Fruit fly (Drosophila melanogaster) whole organism, embryonic: ENCODE data around the gene Hsp67Ba.

Experiments used
- Aef1 ChIP-seq: fragments of 200-800 bp; sonication (Bioruptor generic); IDR thresholded peaks from 3 replicates; pipeline ENCODE4 v1.3.6; 2022; ENCODE audit warnings: missing biosample characterization, missing genetic modification characterization
- Atf3 ChIP-seq: fragments of 200-800 bp; sonication (Bioruptor generic); optimal IDR thresholded peaks from 3 replicates; lab custom pipeline; 2016; ENCODE audit warnings: missing biosample characterization, missing genetic modification characterization
- C15 ChIP-seq: fragments of 200-800 bp; sonication (Bioruptor generic); IDR thresholded peaks from 3 replicates; pipeline ENCODE4 v1.3.6; 2022; ENCODE audit warnings: missing biosample characterization, missing genetic modification characterization
- CG10209 ChIP-seq: fragments of 200-800 bp; sonication (Bioruptor generic); optimal IDR thresholded peaks from 3 replicates; lab custom pipeline; 2017; ENCODE audit warnings: missing biosample characterization, mild to moderate bottlenecking, missing genetic modification characterization, missing genetic modification reagents
- CG10274 ChIP-seq: fragments of 200-800 bp; sonication (Bioruptor generic); optimal IDR thresholded peaks from 3 replicates; lab custom pipeline; 2017; ENCODE audit warnings: missing biosample characterization, mild to moderate bottlenecking, missing genetic modification characterization
- CG10366 ChIP-seq: fragments of 200-800 bp; sonication (Bioruptor generic); IDR thresholded peaks from 2 replicates; pipeline ENCODE4 v1.3.6; 2022; ENCODE audit warnings: missing biosample characterization, missing genetic modification characterization
- CG11456 ChIP-seq: fragments of 200-800 bp; sonication (Bioruptor generic); IDR thresholded peaks from 3 replicates; pipeline ENCODE4 v1.3.6; 2022; ENCODE audit warnings: missing biosample characterization, missing genetic modification characterization
- CG13287 ChIP-seq: fragments of 200-800 bp; sonication (Bioruptor generic); IDR thresholded peaks from 2 replicates; pipeline ENCODE4 v1.3.6; 2022; ENCODE audit warnings: missing biosample characterization, missing genetic modification characterization; ENCODE audit not compliant: partially characterized antibody
- CG13296 ChIP-seq: fragments of 200-800 bp; sonication (Bioruptor generic); optimal IDR thresholded peaks from 3 replicates; lab custom pipeline; 2018; ENCODE audit warnings: missing biosample characterization, mild to moderate bottlenecking, missing genetic modification characterization
- CG14860 ChIP-seq: fragments of 200-800 bp; sonication (Bioruptor generic); IDR thresholded peaks from 3 replicates; pipeline ENCODE4 v1.3.6; 2022; ENCODE audit warnings: missing biosample characterization, missing genetic modification characterization; ENCODE audit not compliant: partially characterized antibody
- CG15269 ChIP-seq: fragments of 200-800 bp; sonication (Bioruptor generic); optimal IDR thresholded peaks from 2 replicates; lab custom pipeline; 2018; ENCODE audit warnings: missing biosample characterization, mild to moderate bottlenecking, missing genetic modification characterization, moderate library complexity
- CG15514 ChIP-seq: fragments of 200-800 bp; sonication (Bioruptor generic); optimal IDR thresholded peaks from 3 replicates; lab custom pipeline; 2017; ENCODE audit warnings: missing biosample characterization, missing genetic modification characterization, mild to moderate bottlenecking, moderate library complexity, missing genetic modification reagents
- CG15601 ChIP-seq: fragments of 200-800 bp; sonication (Bioruptor generic); optimal IDR thresholded peaks from 3 replicates; lab custom pipeline; 2019; ENCODE audit warnings: missing biosample characterization, mild to moderate bottlenecking, missing genetic modification characterization, moderate library complexity
- CG1603 ChIP-seq: fragments of 200-800 bp; sonication (Bioruptor generic); optimal IDR thresholded peaks from 2 replicates; lab custom pipeline; 2019; ENCODE audit warnings: missing biosample characterization, mild to moderate bottlenecking, missing genetic modification characterization, moderate library complexity
- CG18619 ChIP-seq: fragments of 200-800 bp; sonication (Bioruptor generic); optimal IDR thresholded peaks from 3 replicates; lab custom pipeline; 2017; ENCODE audit warnings: missing biosample characterization, mild to moderate bottlenecking, missing genetic modification characterization
- CG30431 ChIP-seq: fragments of 200-800 bp; sonication (Bioruptor generic); optimal IDR thresholded peaks from 2 replicates; lab custom pipeline; 2017; ENCODE audit warnings: missing biosample characterization, missing genetic modification characterization
- CG3726 ChIP-seq: fragments of 200-800 bp; sonication (Bioruptor generic); IDR thresholded peaks from 3 replicates; pipeline ENCODE4, ENCODE4 v1.3.6; 2022; ENCODE audit warnings: missing biosample characterization, missing genetic modification characterization
- CG3995 ChIP-seq: fragments of 200-800 bp; sonication (Bioruptor generic); optimal IDR thresholded peaks from 3 replicates; lab custom pipeline; 2016; ENCODE audit warnings: missing biosample characterization, missing genetic modification characterization
- CG4282 ChIP-seq: fragments of 200-800 bp; sonication (Bioruptor generic); optimal IDR thresholded peaks from 2 replicates; lab custom pipeline; 2016; ENCODE audit warnings: missing biosample characterization, missing genetic modification characterization
- CG43689 ChIP-seq: fragments of 200-800 bp; sonication (Bioruptor generic); IDR thresholded peaks from 2 replicates; pipeline ENCODE4 v1.3.6; 2022; ENCODE audit warnings: missing biosample characterization, missing genetic modification characterization
- CG4730 ChIP-seq: fragments of 200-800 bp; sonication (Bioruptor generic); IDR thresholded peaks from 2 replicates; pipeline ENCODE4 v1.3.6; 2022; ENCODE audit warnings: missing biosample characterization, missing genetic modification characterization
- CG6765 ChIP-seq: fragments of 200-800 bp; sonication (Bioruptor generic); optimal IDR thresholded peaks from 3 replicates; lab custom pipeline; 2017; ENCODE audit warnings: missing biosample characterization, mild to moderate bottlenecking, missing genetic modification characterization
- CG6854 ChIP-seq: fragments of 200-800 bp; sonication (Bioruptor generic); optimal IDR thresholded peaks from 3 replicates; lab custom pipeline; 2017; ENCODE audit warnings: missing biosample characterization, mild to moderate bottlenecking, missing genetic modification characterization
- CG7271 ChIP-seq: fragments of 200-800 bp; sonication (Bioruptor generic); optimal IDR thresholded peaks from 2 replicates; lab custom pipeline; 2018; ENCODE audit warnings: missing biosample characterization, mild to moderate bottlenecking, missing genetic modification characterization, moderate library complexity
- CG8924 ChIP-seq: fragments of 200-800 bp; optimal IDR thresholded peaks from 3 replicates; lab custom pipeline; 2019; ENCODE audit warnings: missing biosample characterization, mild to moderate bottlenecking, missing genetic modification characterization, moderate library complexity
- CG9797 ChIP-seq: fragments of 200-800 bp; sonication (Bioruptor generic); optimal IDR thresholded peaks from 3 replicates; lab custom pipeline; 2018; ENCODE audit warnings: missing biosample characterization, mild to moderate bottlenecking, missing genetic modification characterization
- Dll ChIP-seq: fragments of 200-800 bp; sonication (Bioruptor generic); IDR thresholded peaks from 4 replicates; pipeline ENCODE4 v1.3.6; 2022; ENCODE audit warnings: missing biosample characterization, missing genetic modification characterization; ENCODE audit not compliant: partially characterized antibody
- Ets97D ChIP-seq: fragments of 200-800 bp; sonication (Bioruptor generic); optimal IDR thresholded peaks from 3 replicates; lab custom pipeline; 2016; ENCODE audit warnings: missing biosample characterization, missing genetic modification characterization
- HLHmδ ChIP-seq: fragments of 200-800 bp; sonication (Bioruptor generic); optimal IDR thresholded peaks from 2 replicates; lab custom pipeline; 2018; ENCODE audit warnings: missing biosample characterization, mild to moderate bottlenecking, missing genetic modification characterization, moderate library complexity
- Hmr ChIP-seq: fragments of 200-800 bp; sonication (Bioruptor generic); optimal IDR thresholded peaks from 3 replicates; lab custom pipeline; 2017; ENCODE audit warnings: mild to moderate bottlenecking, missing biosample characterization, missing genetic modification reagents, missing genetic modification characterization
- NC2α ChIP-seq: fragments of 200-800 bp; sonication (Bioruptor generic); optimal IDR thresholded peaks from 2 replicates; lab custom pipeline; 2016; ENCODE audit warnings: missing biosample characterization, missing genetic modification characterization
- Nf-YB ChIP-seq: fragments of 200-800 bp; sonication (Bioruptor generic); optimal IDR thresholded peaks from 3 replicates; lab custom pipeline; 2019; ENCODE audit warnings: missing biosample characterization, mild to moderate bottlenecking, missing genetic modification characterization, moderate library complexity
- Usf ChIP-seq: fragments of 200-800 bp; sonication (Bioruptor generic); optimal IDR thresholded peaks from 2 replicates; lab custom pipeline; 2017; ENCODE audit warnings: missing genotype, missing biosample characterization, missing genetic modification characterization
- Xbp1 ChIP-seq: fragments of 200-800 bp; sonication (Bioruptor generic); optimal IDR thresholded peaks from 3 replicates; lab custom pipeline; 2016; ENCODE audit warnings: missing biosample characterization, mild to moderate bottlenecking, missing genetic modification characterization
- Xrp1 ChIP-seq: fragments of 200-800 bp; sonication (Bioruptor generic); IDR thresholded peaks from 2 replicates; pipeline ENCODE4 v1.3.6; 2022; ENCODE audit warnings: missing biosample characterization, missing genetic modification characterization
- al ChIP-seq: fragments of 200-800 bp; sonication (Bioruptor generic); IDR thresholded peaks from 2 replicates; pipeline ENCODE4 v1.3.6; 2022; ENCODE audit warnings: missing biosample characterization, missing genetic modification characterization
- ase ChIP-seq: fragments of 200-800 bp; sonication (Bioruptor generic); IDR thresholded peaks from 3 replicates; pipeline ENCODE4 v1.3.6; 2022; ENCODE audit warnings: missing biosample characterization, missing genetic modification characterization
- ash1 ChIP-seq: fragments of 200-800 bp; sonication (Bioruptor generic); optimal IDR thresholded peaks from 2 replicates; lab custom pipeline; 2018; ENCODE audit warnings: missing biosample characterization, mild to moderate bottlenecking, missing genetic modification characterization
- cas ChIP-seq: fragments of 200-800 bp; sonication (Bioruptor generic); IDR thresholded peaks from 2 replicates; pipeline ENCODE4 v1.3.6; 2022; ENCODE audit warnings: missing biosample characterization, missing genetic modification characterization
- chinmo ChIP-seq: fragments of 200-800 bp; sonication (Bioruptor generic); IDR thresholded peaks from 4 replicates; pipeline ENCODE4 v1.3.6; 2022; ENCODE audit warnings: missing biosample characterization, missing genetic modification characterization; ENCODE audit not compliant: partially characterized antibody
- da ChIP-seq: fragments of 200-800 bp; sonication (Bioruptor generic); optimal IDR thresholded peaks from 2 replicates; lab custom pipeline; 2016; ENCODE audit warnings: missing biosample characterization, missing genetic modification characterization
- dm ChIP-seq: fragments of 200-800 bp; sonication (Bioruptor generic); optimal IDR thresholded peaks from 3 replicates; lab custom pipeline; 2016; ENCODE audit warnings: missing biosample characterization, missing genetic modification characterization
- dmrt99B ChIP-seq: fragments of 200-800 bp; sonication (Bioruptor generic); optimal IDR thresholded peaks from 2 replicates; lab custom pipeline; 2018; ENCODE audit warnings: missing biosample characterization, mild to moderate bottlenecking, missing genetic modification characterization, moderate library complexity
- mld ChIP-seq: fragments of 200-800 bp; sonication (Bioruptor generic); IDR thresholded peaks from 3 replicates; pipeline ENCODE4 v1.3.6; 2022; ENCODE audit warnings: missing biosample characterization, missing genetic modification characterization; ENCODE audit not compliant: partially characterized antibody
- oc ChIP-seq: fragments of 200-800 bp; sonication (Bioruptor generic); optimal IDR thresholded peaks from 2 replicates; lab custom pipeline; 2018; ENCODE audit warnings: missing biosample characterization, mild to moderate bottlenecking, missing genetic modification characterization, moderate library complexity
- ro ChIP-seq: fragments of 200-800 bp; sonication (Bioruptor generic); IDR thresholded peaks from 2 replicates; pipeline ENCODE4 v1.3.6; 2022; ENCODE audit warnings: missing biosample characterization, missing genetic modification characterization
- sob ChIP-seq: fragments of 200-800 bp; sonication (Bioruptor generic); IDR thresholded peaks from 2 replicates; pipeline ENCODE4 v1.3.6; 2022; ENCODE audit warnings: missing biosample characterization, missing genetic modification characterization
- toy ChIP-seq: fragments of 200-800 bp; sonication (Bioruptor generic); IDR thresholded peaks from 2 replicates; pipeline ENCODE4 v1.3.6; 2022; ENCODE audit warnings: missing biosample characterization, missing genetic modification characterization
- unpg ChIP-seq: fragments of 200-800 bp; sonication (Bioruptor generic); optimal IDR thresholded peaks from 3 replicates; lab custom pipeline; 2018; ENCODE audit warnings: missing biosample characterization, mild to moderate bottlenecking, missing genetic modification characterization, moderate library complexity

Hsp67Ba gene

dm6 chr3L:9402157-9402890 is 23.0 kb upstream of the Hsp67Ba start, which contains the start of gene eIF4E1 (continued):
- no peak for TF ChIP-seq CG18619 (GFP tag; lab: Kevin White, UChicago)
- TF ChIP-seq chinmo: 0 out of 4 replicates have a peak, but pooled peaks have one; percentile 19
- no peak for TF ChIP-seq al (GFP tag; lab: Robert Waterston, UW)
- no peak for TF ChIP-seq Aef1 (GFP tag; lab: Robert Waterston, UW)
- TF ChIP-seq CG6765: no peak
- peak; percentile 96 for TF ChIP-seq Ets97D (GFP tag; lab: Kevin White, UChicago)
- TF ChIP-seq Atf3 (GFP tag; lab: Kevin White, UChicago): no peak
- peak; percentile 72 for TF ChIP-seq Dll (GFP tag; lab: Robert Waterston, UW)
- no peak for TF ChIP-seq Usf (GFP tag; lab: Kevin White, UChicago)
- TF ChIP-seq CG13287: peak; percentile 80
- TF ChIP-seq dm (GFP tag; lab: Kevin White, UChicago): peak; percentile 61
- TF ChIP-seq CG6854 (GFP tag; lab: Kevin White, UChicago): no peak
- no peak for TF ChIP-seq cas (GFP tag; lab: Robert Waterston, UW)
- TF ChIP-seq CG10366 (GFP tag; lab: Robert Waterston, UW): no peak
- no peak for TF ChIP-seq CG11456
- TF ChIP-seq Xrp1 (GFP tag; lab: Robert Waterston, UW): no peak
- no peak for TF ChIP-seq CG4730 (GFP tag; lab: Robert Waterston, UW)
- peak; percentile 41 for TF ChIP-seq sob (GFP tag; lab: Robert Waterston, UW)
- no peak for TF ChIP-seq CG43689 (GFP tag; lab: Robert Waterston, UW)
- no peak for TF ChIP-seq oc (tag; lab: Kevin White, UChicago)
- TF ChIP-seq unpg (GFP tag; lab: Kevin White, UChicago): no peak
- no peak for TF ChIP-seq CG10274 (GFP tag; lab: Kevin White, UChicago)
- no peak for TF ChIP-seq CG4282 (GFP tag; lab: Kevin White, UChicago)
- TF ChIP-seq ash1 (GFP tag; lab: Kevin White, UChicago): no peak
- no peak for TF ChIP-seq CG15601 (tag; lab: Kevin White, UChicago)
- TF ChIP-seq CG8924: no peak
- TF ChIP-seq CG10209: no peak
- no peak for TF ChIP-seq HLHmδ (GFP tag; lab: Kevin White, UChicago)
- peak; percentile 47 for TF ChIP-seq Hmr (GFP tag; lab: Kevin White, UChicago)
- TF ChIP-seq Nf-YB (GFP tag; lab: Kevin White, UChicago): no peak
- TF ChIP-seq CG3726: no peak
- TF ChIP-seq ase (GFP tag; lab: Robert Waterston, UW): no peak; the same call in 2 of the 3 replicates
- peak; percentile 46 for TF ChIP-seq Xbp1 (GFP tag; lab: Kevin White, UChicago)
- TF ChIP-seq CG9797 (GFP tag; lab: Kevin White, UChicago): peak; percentile 91
- no peak for TF ChIP-seq CG7271
- no peak for TF ChIP-seq NC2α (GFP tag; lab: Kevin White, UChicago)
- TF ChIP-seq CG30431: no peak
- TF ChIP-seq CG15514 (GFP tag; lab: Kevin White, UChicago): peak; percentile 68
- TF ChIP-seq ro: no peak
- TF ChIP-seq CG14860 (GFP tag; lab: Robert Waterston, UW): peak; percentile 36; the same call in 2 of the 3 replicates
- peak; percentile 80 for TF ChIP-seq CG1603
- TF ChIP-seq dmrt99B (tag; lab: Kevin White, UChicago): no peak
- TF ChIP-seq mld: peak; percentile 68
- TF ChIP-seq CG3995: no peak
- TF ChIP-seq toy (GFP tag; lab: Robert Waterston, UW): no peak
- no peak for TF ChIP-seq C15 (GFP tag; lab: Robert Waterston, UW)
- TF ChIP-seq da (GFP tag; lab: Kevin White, UChicago): no peak
- no peak for TF ChIP-seq CG15269
- TF ChIP-seq CG13296 (GFP tag; lab: Kevin White, UChicago): no peak
